Fruit fly (Drosophila melanogaster) whole organism, embryonic: ENCODE data around the gene Kua.

ENCODE experiments used
- Asciz ChIP-seq: fragments of 200-800 bp; sonication (Bioruptor generic); optimal IDR thresholded peaks from 2 replicates; lab custom pipeline; 2017; ENCODE audit warnings: missing biosample characterization, mild to moderate bottlenecking, missing genetic modification characterization, missing genetic modification reagents
- Blimp-1 ChIP-seq: fragments of 200-800 bp; sonication (Bioruptor generic); optimal IDR thresholded peaks from 3 replicates; lab custom pipeline; 2018; ENCODE audit warnings: missing biosample characterization, missing genetic modification characterization, mild to moderate bottlenecking, moderate library complexity, missing genetic modification reagents
- CG10147 ChIP-seq: fragments of 200-800 bp; sonication (Bioruptor generic); optimal IDR thresholded peaks from 2 replicates; lab custom pipeline; 2019; ENCODE audit warnings: missing biosample characterization, mild to moderate bottlenecking, missing genetic modification characterization, moderate library complexity
- CG10543 ChIP-seq: fragments of 200-800 bp; sonication (Bioruptor generic); optimal IDR thresholded peaks from 3 replicates; lab custom pipeline; 2017; ENCODE audit warnings: missing biosample characterization, mild to moderate bottlenecking, missing genetic modification characterization, moderate library complexity
- CG11504 ChIP-seq: fragments of 200-800 bp; sonication (Bioruptor generic); optimal IDR thresholded peaks from 3 replicates; lab custom pipeline; 2019; ENCODE audit warnings: missing biosample characterization, mild to moderate bottlenecking, missing genetic modification characterization, moderate library complexity
- CG14860 ChIP-seq: fragments of 200-800 bp; sonication (Bioruptor generic); IDR thresholded peaks from 3 replicates; pipeline ENCODE4 v1.3.6; 2022; ENCODE audit warnings: missing biosample characterization, missing genetic modification characterization; ENCODE audit not compliant: partially characterized antibody
- CG1602 ChIP-seq: fragments of 200-800 bp; sonication (Bioruptor generic); optimal IDR thresholded peaks from 3 replicates; lab custom pipeline; 2016; ENCODE audit warnings: missing biosample characterization, missing genetic modification characterization
- CG16813 ChIP-seq: fragments of 200-800 bp; sonication (Bioruptor generic); IDR thresholded peaks from 3 replicates; pipeline ENCODE4 v1.3.6; 2022; ENCODE audit warnings: missing biosample characterization, missing genetic modification characterization; ENCODE audit not compliant: partially characterized antibody
- CG17359 ChIP-seq: fragments of 200-800 bp; sonication (Bioruptor generic); optimal IDR thresholded peaks from 3 replicates; lab custom pipeline; 2018; ENCODE audit warnings: missing biosample characterization, mild to moderate bottlenecking, missing genetic modification characterization, moderate library complexity
- CG32532 ChIP-seq: fragments of 200-800 bp; sonication (Bioruptor generic); IDR thresholded peaks from 2 replicates; pipeline ENCODE4 v1.3.6; 2022; ENCODE audit warnings: missing biosample characterization, missing genetic modification characterization
- CG3281 ChIP-seq: fragments of 200-800 bp; sonication (Bioruptor generic); optimal IDR thresholded peaks from 3 replicates; lab custom pipeline; 2017; ENCODE audit warnings: missing biosample characterization, mild to moderate bottlenecking, missing genetic modification characterization
- CG34224 ChIP-seq: fragments of 200-800 bp; sonication (Bioruptor generic); IDR thresholded peaks from 3 replicates; pipeline ENCODE4 v1.3.6; 2022; ENCODE audit warnings: missing biosample characterization, missing genetic modification characterization; ENCODE audit not compliant: partially characterized antibody
- CG34376 ChIP-seq: fragments of 200-800 bp; sonication (Bioruptor generic); optimal IDR thresholded peaks from 2 replicates; lab custom pipeline; 2018; ENCODE audit warnings: missing biosample characterization, mild to moderate bottlenecking, missing genetic modification characterization
- CG6175 ChIP-seq: fragments of 200-800 bp; sonication (Bioruptor generic); IDR thresholded peaks from 3 replicates; pipeline ENCODE4 v1.3.6; 2022; ENCODE audit warnings: missing biosample characterization, missing genetic modification characterization
- CG6765 ChIP-seq: fragments of 200-800 bp; sonication (Bioruptor generic); optimal IDR thresholded peaks from 3 replicates; lab custom pipeline; 2017; ENCODE audit warnings: missing biosample characterization, mild to moderate bottlenecking, missing genetic modification characterization
- CG7357 ChIP-seq: fragments of 200-800 bp; sonication (Bioruptor generic); IDR thresholded peaks from 3 replicates; pipeline ENCODE4 v1.3.6; 2022; ENCODE audit warnings: missing biosample characterization, missing genetic modification characterization
- CG7556 ChIP-seq: fragments of 200-800 bp; sonication (Bioruptor generic); optimal IDR thresholded peaks from 2 replicates; lab custom pipeline; 2017; ENCODE audit warnings: missing biosample characterization, mild to moderate bottlenecking, missing genetic modification characterization
- CTCF ChIP-seq: fragments of 200-800 bp; sonication (Bioruptor generic); optimal IDR thresholded peaks from 2 replicates; lab custom pipeline; 2017; ENCODE audit warnings: missing biosample characterization, mild to moderate bottlenecking, missing genetic modification characterization, moderate library complexity
- Elba2 ChIP-seq: fragments of 200-800 bp; sonication (Bioruptor generic); optimal IDR thresholded peaks from 3 replicates; lab custom pipeline; 2016; ENCODE audit warnings: missing biosample characterization, missing genetic modification characterization
- Fer3 ChIP-seq: fragments of 200-800 bp; sonication (Bioruptor generic); optimal IDR thresholded peaks from 2 replicates; lab custom pipeline; 2018; ENCODE audit warnings: missing biosample characterization, mild to moderate bottlenecking, missing genetic modification characterization, moderate library complexity
- H15 ChIP-seq: fragments of 200-800 bp; sonication (Bioruptor generic); IDR thresholded peaks from 3 replicates; pipeline ENCODE4 v1.3.6; 2022; ENCODE audit warnings: missing biosample characterization, missing genetic modification characterization
- HLHmδ ChIP-seq: fragments of 200-800 bp; sonication (Bioruptor generic); optimal IDR thresholded peaks from 2 replicates; lab custom pipeline; 2018; ENCODE audit warnings: missing biosample characterization, mild to moderate bottlenecking, missing genetic modification characterization, moderate library complexity
- Hr51 ChIP-seq, 2 experiments: fragments of 200-800 bp; sonication (Bioruptor generic); optimal IDR thresholded peaks; 2 replicates in 1 of 2; 3 replicates in 1 of 2; lab custom pipeline; 2016 to 2018; ENCODE audit warnings: missing biosample characterization in 2 of 2, missing genetic modification characterization in 2 of 2, mild to moderate bottlenecking in 1 of 2, moderate library complexity in 1 of 2
- Opbp ChIP-seq: fragments of 200-800 bp; sonication (Bioruptor generic); IDR thresholded peaks from 3 replicates; pipeline ENCODE4 v1.3.6; 2022; ENCODE audit warnings: missing biosample characterization, missing genetic modification characterization; ENCODE audit not compliant: partially characterized antibody
- Ptx1 ChIP-seq: fragments of 200-800 bp; sonication (Bioruptor generic); IDR thresholded peaks from 2 replicates; pipeline ENCODE4 v1.3.6; 2022; ENCODE audit warnings: missing biosample characterization, missing genetic modification characterization
- Sox102F ChIP-seq: fragments of 200-800 bp; sonication (Bioruptor generic); optimal IDR thresholded peaks from 2 replicates; lab custom pipeline; 2018; ENCODE audit warnings: missing biosample characterization, mild to moderate bottlenecking, missing genetic modification characterization, moderate library complexity
- ato ChIP-seq: fragments of 200-800 bp; sonication (Bioruptor generic); IDR thresholded peaks from 2 replicates; pipeline ENCODE4 v1.3.6; 2022; ENCODE audit warnings: missing biosample characterization, missing genetic modification characterization; ENCODE audit not compliant: partially characterized antibody
- bab2 ChIP-seq: fragments of 200-800 bp; sonication (Bioruptor generic); optimal IDR thresholded peaks from 2 replicates; lab custom pipeline; 2016; ENCODE audit warnings: missing biosample characterization, missing genetic modification characterization
- bsh ChIP-seq, 2 experiments: fragments of 200-800 bp; sonication (Bioruptor generic); optimal IDR thresholded peaks; 2 replicates each; lab custom pipeline; 2017 to 2018; ENCODE audit warnings: mild to moderate bottlenecking in 2 of 2, missing biosample characterization in 2 of 2, missing genetic modification characterization in 2 of 2, moderate library complexity in 1 of 2
- chinmo ChIP-seq: fragments of 200-800 bp; sonication (Bioruptor generic); IDR thresholded peaks from 4 replicates; pipeline ENCODE4 v1.3.6; 2022; ENCODE audit warnings: missing biosample characterization, missing genetic modification characterization; ENCODE audit not compliant: partially characterized antibody
- dysf ChIP-seq: fragments of 200-800 bp; sonication (Bioruptor generic); IDR thresholded peaks from 3 replicates; pipeline ENCODE4 v1.3.6; 2022; ENCODE audit warnings: missing biosample characterization, missing genetic modification characterization
- gem ChIP-seq: fragments of 200-800 bp; sonication (Bioruptor generic); optimal IDR thresholded peaks from 2 replicates; lab custom pipeline; 2019; ENCODE audit warnings: missing biosample characterization, mild to moderate bottlenecking, missing genetic modification characterization, moderate library complexity
- hkb ChIP-seq, 2 experiments: fragments of 200-800 bp in 1 of 2; fragments of >200 bp in 1 of 2; sonication (Bioruptor generic) in 1 of 2; IDR thresholded peaks in 1 of 2; optimal IDR thresholded peaks in 1 of 2; 2 replicates each; pipeline versions ENCODE4 v1.3.6 to Lab custom; 2017 to 2022; ENCODE audit warnings: missing biosample characterization in 1 of 2, missing genetic modification characterization in 1 of 2
- lola ChIP-seq, 3 experiments: fragments of >200 bp in 2 of 3; fragments of 200-800 bp in 1 of 3; sonication (Bioruptor generic) in 1 of 3; optimal IDR thresholded peaks; 2 replicates each; lab custom pipeline; 2017 to 2019; ENCODE audit warnings: missing biosample characterization in 3 of 3, missing genetic modification characterization in 3 of 3, mild to moderate bottlenecking in 1 of 3, moderate library complexity in 1 of 3
- phol ChIP-seq: fragments of 200-800 bp; sonication (Bioruptor generic); optimal IDR thresholded peaks from 3 replicates; lab custom pipeline; 2018; ENCODE audit warnings: missing biosample characterization, mild to moderate bottlenecking, missing genetic modification characterization, moderate library complexity
- sens ChIP-seq: fragments of 200-800 bp; sonication (Bioruptor generic); peaks from one replicate; lab custom pipeline; 2016; ENCODE audit warnings: missing biosample characterization, missing genetic modification characterization
- seq ChIP-seq: fragments of 200-800 bp; sonication (Bioruptor generic); IDR thresholded peaks from 2 replicates; pipeline ENCODE4 v1.3.6; 2022; ENCODE audit warnings: missing biosample characterization, missing genetic modification characterization
- sisA ChIP-seq: fragments of 200-800 bp; sonication (Bioruptor generic); IDR thresholded peaks from 2 replicates; pipeline ENCODE4 v1.3.6; 2022; ENCODE audit warnings: missing biosample characterization, missing genetic modification characterization
- slbo ChIP-seq: fragments of 200-800 bp; sonication (Bioruptor generic); IDR thresholded peaks from 2 replicates; pipeline ENCODE4 v1.3.6; 2022; ENCODE audit warnings: missing biosample characterization, missing genetic modification characterization
- sob ChIP-seq: fragments of 200-800 bp; sonication (Bioruptor generic); IDR thresholded peaks from 2 replicates; pipeline ENCODE4 v1.3.6; 2022; ENCODE audit warnings: missing biosample characterization, missing genetic modification characterization
- sqz ChIP-seq: fragments of 200-800 bp; sonication (Bioruptor generic); optimal IDR thresholded peaks from 3 replicates; lab custom pipeline; 2018; ENCODE audit warnings: missing biosample characterization, mild to moderate bottlenecking, missing genetic modification characterization
- tna ChIP-seq: fragments of 200-800 bp; sonication (Bioruptor generic); IDR thresholded peaks from 2 replicates; pipeline ENCODE4 v1.3.6; 2022; ENCODE audit warnings: missing biosample characterization, missing genetic modification characterization; ENCODE audit not compliant: partially characterized antibody
- toy ChIP-seq: fragments of 200-800 bp; sonication (Bioruptor generic); IDR thresholded peaks from 2 replicates; pipeline ENCODE4 v1.3.6; 2022; ENCODE audit warnings: missing biosample characterization, missing genetic modification characterization
- ttk ChIP-seq: fragments of 200-800 bp; sonication (Bioruptor generic); IDR thresholded peaks from 2 replicates; pipeline ENCODE4 v2.1.2; 2022; ENCODE audit warnings: missing biosample characterization, missing genetic modification characterization
- unpg ChIP-seq: fragments of 200-800 bp; sonication (Bioruptor generic); optimal IDR thresholded peaks from 3 replicates; lab custom pipeline; 2018; ENCODE audit warnings: missing biosample characterization, mild to moderate bottlenecking, missing genetic modification characterization, moderate library complexity
- zf30C ChIP-seq: fragments of 200-800 bp; sonication (Bioruptor generic); optimal IDR thresholded peaks from 3 replicates; lab custom pipeline; 2018; ENCODE audit warnings: missing biosample characterization, mild to moderate bottlenecking, missing genetic modification characterization

Gene Kua

DNA sequence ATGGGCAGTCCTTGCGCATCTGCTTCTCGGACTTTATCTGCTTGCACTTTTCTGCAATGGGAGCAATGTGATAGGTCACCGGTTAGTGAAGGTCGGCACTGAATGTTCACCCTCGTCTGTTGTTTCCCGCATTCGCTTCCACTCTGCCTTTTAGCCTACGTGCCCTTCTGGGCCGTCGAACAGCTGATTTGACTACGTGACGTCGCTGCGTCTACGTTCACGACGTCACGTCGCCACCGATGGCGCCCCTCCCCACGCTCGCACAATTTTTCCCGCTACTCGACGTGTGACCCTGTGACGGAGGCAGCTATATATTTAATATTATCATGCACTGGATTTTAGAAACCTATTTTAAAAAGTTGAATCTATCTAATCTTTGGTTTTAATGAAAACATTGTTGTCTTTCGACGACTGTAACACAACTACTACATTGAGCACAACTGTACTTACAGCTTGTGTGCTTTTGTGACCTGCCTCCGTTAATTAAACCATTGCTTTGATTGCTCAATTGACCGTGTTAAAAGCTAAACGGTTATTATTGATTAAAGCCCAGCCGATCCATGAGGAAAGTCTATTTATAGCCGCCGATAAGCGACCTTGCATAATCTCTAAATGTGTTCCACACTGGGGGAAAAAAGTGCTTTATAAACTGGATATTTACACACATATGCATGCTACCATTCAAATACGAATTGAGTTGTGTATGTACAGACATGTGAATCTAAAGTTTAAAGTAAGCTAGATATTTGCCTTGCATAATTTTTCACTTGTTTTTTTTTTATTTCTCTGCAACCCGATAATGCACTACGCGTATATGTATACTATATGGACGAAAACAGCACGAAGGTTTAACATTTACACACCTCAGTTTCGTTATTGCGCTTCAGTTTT is 14.2 kb upstream of the Kua start:
- peak; percentile 34; the same call in 1 of the 2 replicates for TF ChIP-seq Ptx1 (GFP tag; lab: Robert Waterston, UW)
- peak; percentile 43 for TF ChIP-seq CG34376 (GFP tag; lab: Kevin White, UChicago)
- TF ChIP-seq HLHmδ (GFP tag; lab: Kevin White, UChicago): no peak
- peak; percentile 47 for TF ChIP-seq Sox102F (GFP tag; lab: Kevin White, UChicago)
- peak; percentile 51 for TF ChIP-seq slbo (GFP tag; lab: Robert Waterston, UW)
- peak; percentile 44; the same call in 1 of the 2 replicates for TF ChIP-seq sob (GFP tag; lab: Robert Waterston, UW)
- TF ChIP-seq seq (GFP tag; lab: Robert Waterston, UW): 0 out of 2 replicates have a peak, but pooled peaks have one; percentile 28
- TF ChIP-seq Opbp: no peak
- TF ChIP-seq CG7357 (GFP tag; lab: Robert Waterston, UW): no peak
- TF ChIP-seq sens (GFP tag; lab: Kevin White, UChicago): peak; percentile 71
- 0 out of 2 replicates have a peak, but pooled peaks have one; percentile 15 for TF ChIP-seq CG32532
- peak; percentile 5 for TF ChIP-seq phol (tag; lab: Kevin White, UChicago)
- no peak for TF ChIP-seq Elba2 (GFP tag; lab: Kevin White, UChicago)
- no peak for TF ChIP-seq H15 (GFP tag; lab: Robert Waterston, UW)
- TF ChIP-seq lola (GFP tag; optimal IDR thresholded peaks at IDR 0.05; lab: Kevin White, UChicago): no peak
- peak; percentile 18 for TF ChIP-seq CG6765 (GFP tag; lab: Kevin White, UChicago)
- peak; percentile 28 for TF ChIP-seq Fer3 (tag; lab: Kevin White, UChicago)
- no peak for TF ChIP-seq hkb (optimal IDR thresholded peaks at IDR 0.05; lab: Kevin White, UChicago)
- TF ChIP-seq hkb (GFP tag; IDR thresholded peaks at IDR 0.05; lab: Robert Waterston, UW): peak; percentile 43; the same call in 1 of the 2 replicates
- TF ChIP-seq chinmo (GFP tag; lab: Robert Waterston, UW): peak; percentile 86; the same call in 2 of the 4 replicates
- no peak; the same call in 1 of the 2 replicates for TF ChIP-seq tna
- TF ChIP-seq bab2 (GFP tag; lab: Kevin White, UChicago): no peak
- TF ChIP-seq CTCF: peak; percentile 4
- peak; percentile 36 for TF ChIP-seq Asciz
- peak in 1 of 2 experiments; percentile 19 for TF ChIP-seq bsh (GFP tag; optimal IDR thresholded peaks at IDR 0.05; lab: Kevin White, UChicago)
- peak; percentile 32 for TF ChIP-seq CG10543 (GFP tag; lab: Kevin White, UChicago)
- peak; percentile 29 for TF ChIP-seq CG7556
- TF ChIP-seq toy (GFP tag; lab: Robert Waterston, UW): no peak
- TF ChIP-seq CG11504: peak; percentile 33
- TF ChIP-seq Blimp-1 (GFP tag; lab: Kevin White, UChicago): peak; percentile 13
- TF ChIP-seq dysf (GFP tag; lab: Robert Waterston, UW): peak; percentile 50
- peak; percentile 10 for TF ChIP-seq CG1602
- peak; percentile 30 for TF ChIP-seq CG10147 (GFP tag; lab: Kevin White, UChicago)
- no peak for TF ChIP-seq CG14860 (GFP tag; lab: Robert Waterston, UW)
- 0 out of 3 replicates have a peak, but pooled peaks have one; percentile 28 for TF ChIP-seq CG16813 (GFP tag; lab: Robert Waterston, UW)
- TF ChIP-seq ttk: no peak
- no peak for TF ChIP-seq sisA (GFP tag; lab: Robert Waterston, UW)
- peak; percentile 40; the same call in 1 of the 3 replicates for TF ChIP-seq CG6175 (GFP tag; lab: Robert Waterston, UW)
- 0 out of 3 replicates have a peak, but pooled peaks have one; percentile 26 for TF ChIP-seq CG34224 (GFP tag; lab: Robert Waterston, UW)
- peak; percentile 21 for TF ChIP-seq unpg (GFP tag; lab: Kevin White, UChicago)
- TF ChIP-seq gem (tag; lab: Kevin White, UChicago): peak; percentile 45
- TF ChIP-seq sqz: peak; percentile 13
- TF ChIP-seq zf30C (GFP tag; lab: Kevin White, UChicago): peak; percentile 55
- peak; percentile 36 for TF ChIP-seq CG3281 (GFP tag; lab: Kevin White, UChicago)
- peak; percentile 27 for TF ChIP-seq CG17359
- peak in 1 of 2 experiments; percentile 42 for TF ChIP-seq Hr51 (GFP tag; optimal IDR thresholded peaks at IDR 0.05; lab: Kevin White, UChicago)
- TF ChIP-seq ato (GFP tag; lab: Robert Waterston, UW): peak; percentile 33; the same call in 1 of the 2 replicates
